Fruit fly (Drosophila melanogaster) whole organism, prepupa: Measurements from ENCODE around the gene CG6204.

Source experiments
- Blimp-1 ChIP-seq: fragments of 200-800 bp; sonication (Bioruptor generic); optimal IDR thresholded peaks from 3 replicates; lab custom pipeline; 2017; ENCODE audit warnings: missing biosample characterization, missing genetic modification characterization, mild to moderate bottlenecking, moderate library complexity, missing genetic modification reagents
- CG10631 ChIP-seq: fragments of 200-800 bp; sonication (Bioruptor generic); optimal IDR thresholded peaks from 2 replicates; lab custom pipeline; 2016; ENCODE audit warnings: missing biosample characterization, missing genetic modification characterization
- CG11294 ChIP-seq: fragments of 200-800 bp; sonication (Bioruptor generic); IDR thresholded peaks from 2 replicates; pipeline ENCODE4 v1.3.6; 2022; ENCODE audit warnings: missing biosample characterization, missing genetic modification characterization
- CG11762 ChIP-seq: fragments of 200-800 bp; sonication (Bioruptor generic); optimal IDR thresholded peaks from 3 replicates; lab custom pipeline; 2016; ENCODE audit warnings: missing biosample characterization, missing genetic modification characterization; ENCODE audit not compliant: insufficient read depth
- CG11902 ChIP-seq: fragments of 200-800 bp; sonication (Bioruptor generic); optimal IDR thresholded peaks from 3 replicates; lab custom pipeline; 2016; ENCODE audit warnings: missing biosample characterization, missing genetic modification characterization
- CG1621 ChIP-seq: fragments of 200-800 bp; sonication (Bioruptor generic); optimal IDR thresholded peaks from 3 replicates; lab custom pipeline; 2018; ENCODE audit warnings: missing biosample characterization, mild to moderate bottlenecking, missing genetic modification characterization
- CG16779 ChIP-seq: fragments of 200-800 bp; sonication (Bioruptor generic); optimal IDR thresholded peaks from 3 replicates; lab custom pipeline; 2017; ENCODE audit warnings: missing biosample characterization, mild to moderate bottlenecking, missing genetic modification characterization
- CG3032 ChIP-seq: fragments of 200-800 bp; optimal IDR thresholded peaks from 2 replicates; lab custom pipeline; 2019; ENCODE audit warnings: missing biosample characterization, mild to moderate bottlenecking, missing genetic modification characterization, moderate library complexity
- CG31627 ChIP-seq: fragments of 200-800 bp; sonication (Bioruptor generic); optimal IDR thresholded peaks from 3 replicates; lab custom pipeline; 2016; ENCODE audit warnings: missing biosample characterization, missing genetic modification characterization
- CG34406 ChIP-seq: fragments of 200-800 bp; sonication (Bioruptor generic); optimal IDR thresholded peaks from 3 replicates; lab custom pipeline; 2016; ENCODE audit warnings: missing biosample characterization, missing genetic modification characterization
- CG3919 ChIP-seq: fragments of 200-800 bp; sonication (Bioruptor generic); optimal IDR thresholded peaks from 3 replicates; lab custom pipeline; 2016; ENCODE audit warnings: missing biosample characterization, missing genetic modification characterization
- CG4318 ChIP-seq: fragments of 200-800 bp; sonication (Bioruptor generic); optimal IDR thresholded peaks from 3 replicates; lab custom pipeline; 2017; ENCODE audit warnings: missing biosample characterization, mild to moderate bottlenecking, missing genetic modification characterization
- CG6163 ChIP-seq: fragments of 200-800 bp; sonication (Bioruptor generic); IDR thresholded peaks from 3 replicates; pipeline ENCODE4 v1.3.6; 2022; ENCODE audit warnings: missing biosample characterization, missing genetic modification characterization
- CG6276 ChIP-seq: fragments of 200-800 bp; sonication (Bioruptor generic); optimal IDR thresholded peaks from 2 replicates; lab custom pipeline; 2017; ENCODE audit warnings: missing biosample characterization, mild to moderate bottlenecking, missing genetic modification characterization
- CG6792 ChIP-seq: fragments of 200-800 bp; sonication (Bioruptor generic); optimal IDR thresholded peaks from 3 replicates; lab custom pipeline; 2016; ENCODE audit warnings: missing biosample characterization, missing genetic modification characterization
- CG6808 ChIP-seq: fragments of 200-800 bp; sonication (Bioruptor generic); optimal IDR thresholded peaks from 3 replicates; lab custom pipeline; 2017; ENCODE audit warnings: missing biosample characterization, missing genetic modification characterization, mild to moderate bottlenecking, moderate library complexity, missing genetic modification reagents
- CG6854 ChIP-seq: fragments of 200-800 bp; sonication (Bioruptor generic); optimal IDR thresholded peaks from 2 replicates; lab custom pipeline; 2017; ENCODE audit warnings: missing biosample characterization, mild to moderate bottlenecking, missing genetic modification characterization
- CG8319 ChIP-seq: fragments of 200-800 bp; sonication (Bioruptor generic); optimal IDR thresholded peaks from 3 replicates; lab custom pipeline; 2016; ENCODE audit warnings: missing biosample characterization, missing genetic modification characterization
- CG8632 ChIP-seq: fragments of 200-800 bp; sonication (Bioruptor generic); optimal IDR thresholded peaks from 3 replicates; lab custom pipeline; 2016; ENCODE audit warnings: missing biosample characterization, missing genetic modification characterization
- CG9139 ChIP-seq: fragments of 200-800 bp; sonication (Bioruptor generic); optimal IDR thresholded peaks from 3 replicates; lab custom pipeline; 2017; ENCODE audit warnings: missing biosample characterization, mild to moderate bottlenecking, missing genetic modification characterization
- Eip75B ChIP-seq: fragments of 200-800 bp; sonication (Bioruptor generic); optimal IDR thresholded peaks from 3 replicates; lab custom pipeline; 2016; ENCODE audit warnings: missing biosample characterization, missing genetic modification characterization
- Eip78C ChIP-seq: fragments of 200-800 bp; sonication (Bioruptor generic); peaks from one replicate; lab custom pipeline; 2016; ENCODE audit warnings: missing biosample characterization, missing genetic modification characterization
- Ets96B ChIP-seq: fragments of 200-800 bp; optimal IDR thresholded peaks from 2 replicates; lab custom pipeline; 2019; ENCODE audit warnings: missing biosample characterization, mild to moderate bottlenecking, missing genetic modification characterization, moderate library complexity
- Gug ChIP-seq: fragments of 200-800 bp; sonication (Bioruptor generic); IDR thresholded peaks from 2 replicates; pipeline ENCODE4 v1.3.6; 2022; ENCODE audit warnings: missing biosample characterization, missing genetic modification characterization
- Hr38 ChIP-seq: sonication (Bioruptor generic); optimal IDR thresholded peaks from 2 replicates; lab custom pipeline; 2016; ENCODE audit warnings: missing biosample characterization, missing genetic modification characterization
- Hr39 ChIP-seq: fragments of 200-800 bp; sonication (Bioruptor generic); optimal IDR thresholded peaks from 2 replicates; lab custom pipeline; 2016; ENCODE audit warnings: missing biosample characterization, missing genetic modification characterization
- Hr4 ChIP-seq: fragments of 200-800 bp; sonication (Bioruptor generic); optimal IDR thresholded peaks from 3 replicates; lab custom pipeline; 2016; ENCODE audit warnings: missing biosample characterization, missing genetic modification characterization
- Lpt ChIP-seq: fragments of 200-800 bp; sonication (Bioruptor generic); optimal IDR thresholded peaks from 3 replicates; lab custom pipeline; 2016; ENCODE audit warnings: missing biosample characterization, missing genetic modification characterization
- Met ChIP-seq: fragments of 200-800 bp; sonication (Bioruptor generic); optimal IDR thresholded peaks from 3 replicates; lab custom pipeline; 2016; ENCODE audit warnings: missing biosample characterization, missing genetic modification characterization
- OdsH ChIP-seq: fragments of 200-800 bp; sonication (Bioruptor generic); optimal IDR thresholded peaks from 3 replicates; lab custom pipeline; 2016; ENCODE audit warnings: missing biosample characterization, missing genetic modification characterization
- Smox ChIP-seq: fragments of 200-800 bp; sonication (Bioruptor generic); optimal IDR thresholded peaks from 3 replicates; lab custom pipeline; 2016; ENCODE audit warnings: missing biosample characterization, missing genetic modification characterization
- Sox102F ChIP-seq: fragments of 200-800 bp; sonication (Bioruptor generic); optimal IDR thresholded peaks from 2 replicates; lab custom pipeline; 2016; ENCODE audit warnings: missing biosample characterization, mild to moderate bottlenecking, missing genetic modification characterization
- Sox14 ChIP-seq: fragments of 200-800 bp; sonication (Bioruptor generic); optimal IDR thresholded peaks from 3 replicates; lab custom pipeline; 2016; ENCODE audit warnings: missing biosample characterization, missing genetic modification characterization
- achi ChIP-seq: fragments of 200-800 bp; sonication (Bioruptor generic); optimal IDR thresholded peaks from 3 replicates; lab custom pipeline; 2016; ENCODE audit warnings: missing biosample characterization, missing genetic modification characterization
- acj6 ChIP-seq: fragments of 200-800 bp; sonication (Bioruptor generic); optimal IDR thresholded peaks from 3 replicates; lab custom pipeline; 2016; ENCODE audit warnings: missing biosample characterization, missing genetic modification characterization
- eg ChIP-seq: fragments of 200-800 bp; sonication (Bioruptor generic); IDR thresholded peaks from 3 replicates; pipeline ENCODE4 v1.3.6; 2022; ENCODE audit warnings: missing biosample characterization, missing genetic modification characterization
- esn ChIP-seq: fragments of 200-800 bp; sonication (Bioruptor generic); optimal IDR thresholded peaks from 2 replicates; lab custom pipeline; 2016; ENCODE audit warnings: missing biosample characterization, mild to moderate bottlenecking, missing genetic modification characterization, moderate library complexity
- fd59A ChIP-seq: fragments of 200-800 bp; sonication (Bioruptor generic); optimal IDR thresholded peaks from 2 replicates; lab custom pipeline; 2017; ENCODE audit warnings: missing biosample characterization, mild to moderate bottlenecking, missing genetic modification characterization, missing genetic modification reagents
- fd85E ChIP-seq: fragments of 200-800 bp; sonication (Bioruptor generic); optimal IDR thresholded peaks from 3 replicates; lab custom pipeline; 2016; ENCODE audit warnings: missing biosample characterization, missing genetic modification characterization
- fkh ChIP-seq: fragments of 200-800 bp; sonication (Bioruptor generic); optimal IDR thresholded peaks from 3 replicates; lab custom pipeline; 2017; ENCODE audit warnings: missing biosample characterization, mild to moderate bottlenecking, missing genetic modification characterization, moderate library complexity
- lz ChIP-seq: fragments of 200-800 bp; sonication (Bioruptor generic); optimal IDR thresholded peaks from 3 replicates; lab custom pipeline; 2016; ENCODE audit warnings: missing biosample characterization, missing genetic modification characterization
- net ChIP-seq: fragments of 200-800 bp; sonication (Bioruptor generic); optimal IDR thresholded peaks from 3 replicates; lab custom pipeline; 2016; ENCODE audit warnings: missing biosample characterization, missing genetic modification characterization
- pdm3 ChIP-seq: fragments of 200-800 bp; sonication (Bioruptor generic); optimal IDR thresholded peaks from 3 replicates; lab custom pipeline; 2016; ENCODE audit warnings: missing biosample characterization, missing genetic modification characterization
- ss ChIP-seq, 2 experiments: fragments of 200-800 bp; sonication (Bioruptor generic); optimal IDR thresholded peaks; 2 replicates in 1 of 2; 3 replicates in 1 of 2; lab custom pipeline; 2017 to 2018; ENCODE audit warnings: mild to moderate bottlenecking in 2 of 2, missing biosample characterization in 2 of 2, missing genetic modification characterization in 2 of 2, moderate library complexity in 1 of 2
- svp ChIP-seq: fragments of 200-800 bp; sonication (Bioruptor generic); peaks from one replicate; lab custom pipeline; 2016; ENCODE audit warnings: missing biosample characterization, missing genetic modification characterization
- vri ChIP-seq: fragments of 200-800 bp; sonication (Bioruptor generic); optimal IDR thresholded peaks from 3 replicates; lab custom pipeline; 2016; ENCODE audit warnings: missing biosample characterization, mild to moderate bottlenecking, missing genetic modification characterization

The CG6204 gene

DNA sequence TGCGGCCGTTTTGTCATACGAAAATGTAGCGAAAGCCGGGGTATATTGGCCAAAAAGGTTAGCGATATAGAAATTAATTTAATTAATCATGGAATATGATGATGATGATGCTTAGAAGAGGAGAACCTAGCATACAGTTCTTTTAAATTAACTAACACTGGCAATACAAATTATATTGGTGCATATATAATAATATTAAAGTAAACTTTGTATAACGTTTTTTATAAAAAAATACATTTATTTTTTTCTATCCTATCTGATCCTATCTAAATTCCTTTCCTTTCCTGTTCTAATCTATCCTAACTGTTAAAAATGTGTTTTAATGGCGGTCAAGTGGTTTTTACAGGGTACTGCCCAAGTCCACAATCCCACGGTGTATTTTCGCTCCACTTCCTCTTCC, 12.3 kb downstream of the CG6204 start (continued):
- no peak for TF ChIP-seq CG6163
- TF ChIP-seq CG6808 (GFP tag; lab: Kevin White, UChicago): no peak
- no peak for TF ChIP-seq CG6854
- peak; percentile 34 for TF ChIP-seq CG10631 (GFP tag; lab: Kevin White, UChicago)
- TF ChIP-seq fd59A (GFP tag; lab: Kevin White, UChicago): no peak
- TF ChIP-seq lz (GFP tag; lab: Kevin White, UChicago): peak; percentile 33
- TF ChIP-seq CG9139 (GFP tag; lab: Kevin White, UChicago): no peak
- peak; percentile 46 for TF ChIP-seq achi
- TF ChIP-seq pdm3 (GFP tag; lab: Kevin White, UChicago): peak; percentile 18
- TF ChIP-seq CG8319: no peak
- TF ChIP-seq CG31627: peak; percentile 41
- TF ChIP-seq vri (GFP tag; lab: Kevin White, UChicago): no peak
- TF ChIP-seq CG34406 (GFP tag; lab: Kevin White, UChicago): peak; percentile 74
- peak; percentile 51 for TF ChIP-seq CG11902
- peak; percentile 32 for TF ChIP-seq CG4318 (GFP tag; lab: Kevin White, UChicago)
- no peak for TF ChIP-seq CG3032 (tag; lab: Kevin White, UChicago)
- peak; percentile 32 for TF ChIP-seq Sox102F (GFP tag; lab: Kevin White, UChicago)
- peak; percentile 44 for TF ChIP-seq acj6 (GFP tag; lab: Kevin White, UChicago)
- TF ChIP-seq fd85E (GFP tag; lab: Kevin White, UChicago): no peak
- peak; percentile 9 for TF ChIP-seq Hr39 (GFP tag; lab: Kevin White, UChicago)
- TF ChIP-seq CG1621 (tag; lab: Kevin White, UChicago): no peak

- TF ChIP-seq fkh (GFP tag; lab: Kevin White, UChicago): no peak
- peak; percentile 41 for TF ChIP-seq Hr4 (GFP tag; lab: Kevin White, UChicago)
- no peak for TF ChIP-seq CG6276 (GFP tag; lab: Kevin White, UChicago)
- peak; percentile 39 for TF ChIP-seq CG10631 (GFP tag; lab: Kevin White, UChicago)
- peak; percentile 9 for TF ChIP-seq CG1621 (tag; lab: Kevin White, UChicago)
- peak; percentile 64 for TF ChIP-seq CG34406 (GFP tag; lab: Kevin White, UChicago)
- peak; percentile 66 for TF ChIP-seq acj6 (GFP tag; lab: Kevin White, UChicago)
- peak; percentile 22 for TF ChIP-seq Ets96B (tag; lab: Kevin White, UChicago)
- TF ChIP-seq CG8319: peak; percentile 33
- peak; percentile 83 for TF ChIP-seq svp
- TF ChIP-seq CG6808 (GFP tag; lab: Kevin White, UChicago): peak; percentile 20
- peak; percentile 24 for TF ChIP-seq CG3032 (tag; lab: Kevin White, UChicago)
- no peak for TF ChIP-seq vri (GFP tag; lab: Kevin White, UChicago)
- TF ChIP-seq Blimp-1 (GFP tag; lab: Kevin White, UChicago): no peak
- peak; percentile 42 for TF ChIP-seq CG11762 (GFP tag; lab: Kevin White, UChicago)
- TF ChIP-seq Met (GFP tag; lab: Kevin White, UChicago): no peak
- peak; percentile 62 for TF ChIP-seq CG3919 (GFP tag; lab: Kevin White, UChicago)
- peak; percentile 53 for TF ChIP-seq esn
- 0 out of 3 replicates have a peak, but pooled peaks have one; percentile 28 for TF ChIP-seq eg (GFP tag; lab: Robert Waterston, UW)
- TF ChIP-seq pdm3 (GFP tag; lab: Kevin White, UChicago): peak; percentile 61
- TF ChIP-seq Lpt (GFP tag; lab: Kevin White, UChicago): no peak
- TF ChIP-seq Hr39 (GFP tag; lab: Kevin White, UChicago): peak; percentile 57
- TF ChIP-seq Hr38 (GFP tag; lab: Kevin White, UChicago): no peak
- TF ChIP-seq Eip78C (GFP tag; lab: Kevin White, UChicago): peak; percentile 95
- no peak for TF ChIP-seq CG11294 (GFP tag; lab: Robert Waterston, UW)
- no peak for TF ChIP-seq Gug (GFP tag; lab: Robert Waterston, UW)
- TF ChIP-seq CG31627: peak; percentile 59
- peak; percentile 64 for TF ChIP-seq Eip75B (GFP tag; lab: Kevin White, UChicago)
- TF ChIP-seq CG6792 (GFP tag; lab: Kevin White, UChicago): peak; percentile 53
- peak; percentile 59 for TF ChIP-seq Sox102F (GFP tag; lab: Kevin White, UChicago)
- TF ChIP-seq CG11902: peak; percentile 43
- TF ChIP-seq CG6163: peak; percentile 59; the same call in 1 of the 3 replicates
- peak; percentile 56 for TF ChIP-seq CG8632 (GFP tag; lab: Kevin White, UChicago)
- peak; percentile 24 for TF ChIP-seq net (GFP tag; lab: Kevin White, UChicago)
- TF ChIP-seq CG4318 (GFP tag; lab: Kevin White, UChicago): no peak
- peak; percentile 58 for TF ChIP-seq Sox14
- TF ChIP-seq ss (GFP tag; optimal IDR thresholded peaks at IDR 0.05; lab: Kevin White, UChicago): peak in 1 of 2 experiments; percentile 36
- TF ChIP-seq CG16779 (tag; lab: Kevin White, UChicago): peak; percentile 9
- no peak for TF ChIP-seq CG9139 (GFP tag; lab: Kevin White, UChicago)
- TF ChIP-seq Smox (GFP tag; lab: Kevin White, UChicago): peak; percentile 58
- peak; percentile 57 for TF ChIP-seq OdsH (GFP tag; lab: Kevin White, UChicago)
Observed at dm6 chr3R:24206341-24207114, 12.9 kb downstream of the CG6204 start.
